Fruit fly (Drosophila melanogaster) Kc167 (cell line): ENCODE results near the gene CG34001.

Experiments
- Myc ChIP-seq: fragments of >200 bp; optimal IDR thresholded peaks from 2 replicates; lab custom pipeline; 2017; ENCODE audit warnings: missing external identifiers
- Sin3A ChIP-seq: fragments of >200 bp; optimal IDR thresholded peaks from 2 replicates; lab custom pipeline; 2018; ENCODE audit warnings: missing external identifiers
- h ChIP-seq: fragments of >200 bp; optimal IDR thresholded peaks from 3 replicates; lab custom pipeline; 2018; ENCODE audit warnings: missing external identifiers
- insv ChIP-seq: fragments of >200 bp; optimal IDR thresholded peaks from 3 replicates; lab custom pipeline; 2018; ENCODE audit warnings: missing external identifiers
- psq ChIP-seq: fragments of >200 bp; optimal IDR thresholded peaks from 2 replicates; lab custom pipeline; 2017; ENCODE audit warnings: missing external identifiers
- ttk ChIP-seq: sonication (Bioruptor generic); optimal IDR thresholded peaks from 2 replicates; lab custom pipeline; 2017; ENCODE audit warnings: missing external identifiers

CG34001 gene

DNA sequence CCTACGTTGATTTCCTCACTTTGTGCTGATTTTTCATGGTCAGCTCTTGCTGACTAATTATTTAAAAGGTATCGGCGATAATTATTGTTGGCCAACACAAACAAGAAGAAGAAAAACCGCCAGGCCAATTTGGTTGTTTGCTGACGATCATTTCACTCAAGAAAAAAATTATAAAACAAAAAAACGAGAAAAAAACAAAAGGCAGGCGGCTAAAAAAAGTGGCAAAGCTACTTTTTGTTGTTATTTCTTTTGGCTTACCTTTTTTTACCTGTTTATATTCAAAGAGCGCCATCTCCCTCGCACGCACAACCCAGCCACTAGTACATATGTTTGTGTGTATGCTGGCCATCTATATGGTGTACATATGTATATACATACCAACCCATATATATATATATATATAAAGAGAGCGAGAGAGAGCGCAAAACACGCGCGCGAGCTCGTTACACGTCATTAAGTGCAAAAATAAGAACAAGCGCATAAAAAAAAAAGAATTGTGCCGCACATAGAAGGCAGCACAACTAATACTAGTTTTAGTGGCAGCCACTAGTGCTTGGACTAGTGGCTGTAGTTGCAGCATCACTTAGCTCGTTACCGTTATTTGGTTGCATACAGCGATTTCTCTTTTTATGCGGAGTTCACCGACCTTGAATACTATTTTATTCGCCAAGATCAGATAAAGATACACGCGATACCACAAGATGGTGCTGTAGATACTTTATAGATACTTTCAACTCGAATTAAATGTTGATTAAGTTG, 44.9 kb downstream of the CG34001 start:
- TF ChIP-seq h (no peak), psq (lab: Kevin White, UChicago) (no peak), Sin3A (no peak), insv (lab: Kevin White, UChicago) (no peak), ttk (no peak), Myc (lab: Kevin White, UChicago) (no peak)

DNA sequence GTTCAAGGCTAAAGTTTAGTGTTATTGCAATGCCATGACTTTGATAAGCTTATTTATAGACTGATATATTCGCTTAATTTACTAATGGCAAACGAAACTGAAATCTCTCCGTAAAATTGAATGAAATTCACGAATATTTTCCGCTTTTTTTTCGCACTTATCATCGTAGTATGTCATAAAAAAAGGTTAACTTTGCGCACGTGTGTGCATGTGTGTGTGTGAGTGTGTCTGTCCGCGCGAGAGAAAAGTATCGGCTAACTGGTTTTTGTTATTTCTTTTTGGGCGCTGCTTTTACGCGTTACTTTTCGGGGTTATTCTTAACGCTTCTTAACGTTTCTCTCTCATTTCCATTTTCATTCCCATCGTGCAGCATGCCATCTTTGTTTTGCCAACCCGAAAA, 46.9 kb downstream of the CG34001 start:
- TF ChIP-seq ttk = no peak
- TF ChIP-seq Sin3A = no peak
- no peak for TF ChIP-seq psq (lab: Kevin White, UChicago)
- no peak for TF ChIP-seq insv (lab: Kevin White, UChicago)
- TF ChIP-seq Myc (lab: Kevin White, UChicago) = no peak
- TF ChIP-seq h = no peak

DNA sequence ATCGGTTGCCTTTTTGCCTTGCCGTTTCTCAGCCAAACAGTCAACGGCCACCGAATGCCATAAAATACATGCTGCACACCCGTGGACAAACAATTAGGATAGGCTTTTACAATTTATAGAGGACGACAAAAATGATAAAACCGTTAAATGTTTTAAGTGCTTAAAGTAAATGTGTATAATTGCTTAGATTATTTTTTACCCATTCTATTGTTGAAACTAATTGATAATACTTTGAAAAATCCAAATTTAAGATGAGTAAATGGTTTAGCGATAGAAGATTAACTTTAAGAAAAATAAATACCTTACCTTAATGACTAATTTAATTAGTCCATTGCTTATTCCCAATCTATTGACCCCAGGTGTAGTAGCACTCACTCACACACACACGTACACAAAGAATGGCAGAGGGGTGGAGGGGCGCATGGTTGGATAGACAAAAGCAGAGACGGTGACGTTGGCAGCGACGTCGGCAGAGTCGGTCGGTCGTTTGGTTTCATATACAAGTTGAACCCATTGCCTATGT, 47.7 kb downstream of the CG34001 start:
- TF ChIP-seq Myc (lab: Kevin White, UChicago) = no peak

DNA sequence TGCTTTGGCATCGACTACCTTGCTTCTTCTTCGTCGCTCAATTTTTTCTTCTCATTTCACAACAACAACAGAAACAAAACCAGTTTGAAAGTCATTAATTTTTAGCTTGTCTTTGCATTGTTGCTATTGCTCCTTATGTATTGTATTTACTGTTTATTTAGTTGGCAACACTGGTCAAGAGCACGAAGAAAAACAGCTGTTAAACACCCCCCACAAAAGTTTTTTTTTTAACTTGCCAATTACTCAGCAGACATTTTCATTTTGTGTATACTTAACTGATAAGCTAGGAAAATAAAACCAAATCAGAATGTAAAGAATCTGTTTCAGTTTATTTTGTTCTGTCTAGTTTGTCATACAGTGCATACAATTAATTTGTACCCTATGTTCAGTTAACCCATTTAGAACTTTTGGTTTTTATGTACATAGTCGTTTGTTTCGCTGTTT, 48.9 kb downstream of the CG34001 start:
- TF ChIP-seq Myc (lab: Kevin White, UChicago) = no peak

DNA sequence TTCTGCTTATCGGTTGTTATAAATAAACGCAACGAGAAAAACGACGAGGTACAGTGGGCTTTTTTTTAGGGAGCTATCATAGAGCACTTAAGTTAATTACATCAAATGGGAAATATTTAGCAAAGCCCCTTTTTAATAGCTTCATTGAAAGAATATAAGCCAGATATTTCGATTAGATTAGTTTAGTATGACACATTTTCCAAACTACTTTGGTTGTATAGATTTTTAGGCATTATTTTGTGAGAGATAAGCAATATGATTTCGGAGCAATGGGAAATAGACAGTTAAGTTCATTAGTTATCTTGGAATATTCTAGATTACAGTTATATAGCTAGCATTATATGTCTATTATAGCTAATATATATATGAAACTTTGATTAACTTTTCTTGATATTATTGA, 49.3 kb downstream of the CG34001 start:
- TF ChIP-seq psq (lab: Kevin White, UChicago) = no peak
- no peak for TF ChIP-seq ttk
- no peak for TF ChIP-seq Myc (lab: Kevin White, UChicago)
- no peak for TF ChIP-seq insv (lab: Kevin White, UChicago)
- TF ChIP-seq Sin3A = no peak
- no peak for TF ChIP-seq h

DNA sequence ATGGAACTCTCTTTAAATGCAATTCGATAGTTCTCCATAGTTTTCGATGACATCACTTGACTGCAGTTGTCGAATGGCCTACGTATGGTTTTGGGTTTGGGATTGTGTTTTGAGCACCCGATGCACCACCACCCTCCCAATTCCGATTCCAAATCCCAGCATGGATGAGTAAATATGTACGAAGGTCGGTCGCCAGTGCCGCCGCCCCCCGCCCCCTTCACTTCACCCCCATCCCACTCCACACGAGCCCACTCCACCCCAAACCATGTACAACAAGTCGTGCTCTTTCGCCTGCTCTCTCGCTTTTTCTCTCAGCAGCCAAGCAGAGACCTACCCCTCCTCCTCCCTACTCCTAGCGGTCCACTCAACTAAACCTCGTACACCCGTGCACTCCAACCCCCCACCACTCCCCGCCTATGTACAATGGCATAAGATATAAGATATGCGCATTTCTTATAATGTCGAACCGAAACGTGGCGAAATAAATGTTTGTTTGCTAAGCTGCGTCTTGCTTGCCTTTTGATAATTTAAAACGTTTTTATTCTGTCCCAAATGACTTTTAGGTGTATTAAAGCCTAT, 49.9 kb downstream of the CG34001 start:
- TF ChIP-seq insv (lab: Kevin White, UChicago) (no peak), Myc (lab: Kevin White, UChicago) (no peak), Sin3A (no peak)

DNA sequence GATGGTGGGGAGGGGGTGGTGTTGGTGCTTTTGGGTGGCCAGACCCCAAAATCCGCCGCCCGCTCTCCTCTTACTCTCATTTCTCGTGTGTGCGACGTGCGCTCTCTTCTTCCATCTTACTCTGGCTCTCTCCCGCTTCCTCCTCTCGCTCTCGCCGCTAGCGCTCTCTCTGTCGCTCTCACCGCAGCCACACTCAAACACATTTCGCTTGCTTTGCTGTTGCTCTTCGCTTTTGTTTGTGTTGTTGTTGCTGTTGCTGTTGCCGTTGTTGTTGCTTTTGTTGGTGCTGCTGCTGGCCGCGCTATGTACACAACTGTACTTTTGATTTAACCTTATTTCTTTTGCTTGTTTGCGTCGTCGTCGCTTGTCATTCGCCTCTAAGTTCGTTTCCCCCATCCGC, 50.9 kb downstream of the CG34001 start:
- no peak for TF ChIP-seq h
- TF ChIP-seq Sin3A = no peak
- TF ChIP-seq Myc (lab: Kevin White, UChicago) = no peak
- TF ChIP-seq insv (lab: Kevin White, UChicago) = no peak
- no peak for TF ChIP-seq ttk
- no peak for TF ChIP-seq psq (lab: Kevin White, UChicago)

DNA sequence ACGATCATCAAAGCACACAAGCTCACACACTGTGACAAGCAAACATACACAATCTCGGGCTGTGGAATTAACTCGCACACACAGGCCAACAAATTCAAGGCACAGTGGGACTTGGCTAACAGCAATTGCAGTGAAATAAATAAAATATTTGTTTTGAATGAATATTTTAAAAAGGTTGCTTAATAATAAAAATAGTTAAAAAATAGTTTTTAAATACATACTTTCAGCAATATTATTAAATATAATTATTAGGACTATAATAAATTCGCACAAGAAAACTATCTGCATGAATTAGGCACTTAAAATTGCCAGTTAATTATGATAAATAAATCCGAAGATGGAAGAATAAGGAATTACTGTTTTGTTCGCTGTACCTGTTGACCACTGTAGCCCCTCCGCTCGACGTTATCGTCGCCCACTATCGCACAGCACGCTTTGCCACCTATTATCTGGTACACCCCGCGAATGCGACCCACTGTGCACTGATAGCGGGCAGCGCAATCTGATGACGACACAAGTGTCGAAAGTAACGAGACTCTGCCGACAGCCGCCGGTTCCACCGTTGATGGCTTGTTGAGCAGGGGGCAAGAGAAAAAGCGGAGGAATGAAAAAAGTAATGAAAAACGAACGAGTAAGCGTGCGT, 52.0 kb downstream of the CG34001 start:
- TF ChIP-seq ttk = no peak
- no peak for TF ChIP-seq psq (lab: Kevin White, UChicago)
- TF ChIP-seq h = no peak
- no peak for TF ChIP-seq insv (lab: Kevin White, UChicago)
- TF ChIP-seq Myc (lab: Kevin White, UChicago) = no peak
- no peak for TF ChIP-seq Sin3A

DNA sequence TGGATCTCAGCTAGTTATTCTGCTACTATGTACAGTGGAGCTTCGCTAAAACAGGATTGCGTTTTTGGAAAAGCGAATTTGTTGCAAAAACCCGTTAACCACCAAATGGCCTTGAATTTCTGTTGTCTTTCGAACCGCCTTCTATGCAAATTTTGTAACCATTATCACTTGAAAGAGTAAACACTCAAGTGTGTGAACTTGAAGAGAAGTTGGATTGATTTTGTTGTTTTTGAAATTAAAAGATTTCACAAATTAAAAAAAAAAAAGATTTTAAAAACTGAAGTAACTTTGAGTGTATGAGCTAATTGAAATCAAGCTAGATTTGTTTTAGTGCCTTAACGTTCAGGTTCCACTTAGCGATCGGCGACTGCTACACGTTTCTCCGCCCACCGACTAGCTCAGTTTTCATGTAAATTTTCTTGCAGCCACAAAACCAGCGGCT, 53.0 kb downstream of the CG34001 start:
- no peak for TF ChIP-seq Sin3A
- no peak for TF ChIP-seq psq (lab: Kevin White, UChicago)
- no peak for TF ChIP-seq Myc (lab: Kevin White, UChicago)
- TF ChIP-seq insv (lab: Kevin White, UChicago) = no peak
- TF ChIP-seq h = no peak
- TF ChIP-seq ttk = no peak
